Worm (Caenorhabditis elegans) whole organism, early embryonic: ENCODE results near the gene M110.7.

Experiments
- B0310.2 ChIP-seq: sonication (generic microtip); optimal IDR thresholded peaks from 2 replicates; lab custom pipeline; 2016; ENCODE audit warnings: mild to moderate bottlenecking, missing genetic modification characterization, missing compliant biosample characterization
- F13C5.2 ChIP-seq: sonication (generic microtip); optimal IDR thresholded peaks from 2 replicates; lab custom pipeline; 2017; ENCODE audit warnings: mild to moderate bottlenecking, missing genetic modification characterization, inconsistent platforms, missing compliant biosample characterization
- aly-1 ChIP-seq: sonication (generic microtip); optimal IDR thresholded peaks from 2 replicates; lab custom pipeline; 2016; ENCODE audit warnings: missing genetic modification characterization, missing compliant biosample characterization
- ama-1 ChIP-seq: fragments of 150-350 bp; optimal IDR thresholded peaks from 2 replicates; lab custom pipeline; 2014
- ceh-13 ChIP-seq: fragments of 200-800 bp; sonication (Bioruptor generic); optimal IDR thresholded peaks from 2 replicates; lab custom pipeline; 2018; ENCODE audit warnings: mild to moderate bottlenecking, missing genetic modification characterization, missing compliant biosample characterization
- ceh-36 ChIP-seq: sonication (generic microtip); optimal IDR thresholded peaks from 2 replicates; lab custom pipeline; 2016; ENCODE audit warnings: missing genetic modification characterization, inconsistent platforms, missing compliant biosample characterization
- ets-7 ChIP-seq: sonication (generic microtip); optimal IDR thresholded peaks from 2 replicates; lab custom pipeline; 2016; ENCODE audit warnings: missing genotype, missing genetic modification characterization, missing compliant biosample characterization
- flt-1 ChIP-seq: fragments of 200-800 bp; sonication (Bioruptor generic); IDR thresholded peaks from 2 replicates; pipeline ENCODE4 v1.3.6; 2022; ENCODE audit warnings: missing genetic modification characterization, missing compliant biosample characterization
- hmbx-1 ChIP-seq: sonication (generic microtip); optimal IDR thresholded peaks from 2 replicates; lab custom pipeline; 2016; ENCODE audit warnings: mild to moderate bottlenecking, missing genetic modification characterization, missing compliant biosample characterization
- hmg-4 ChIP-seq: fragments of 200-800 bp; sonication (Bioruptor generic); optimal IDR thresholded peaks from 2 replicates; lab custom pipeline; 2018; ENCODE audit warnings: mild to moderate bottlenecking, missing genetic modification characterization, missing compliant biosample characterization
- hnd-1 ChIP-seq: sonication (generic microtip); optimal IDR thresholded peaks from 2 replicates; lab custom pipeline; 2016; ENCODE audit warnings: missing genetic modification characterization, missing compliant biosample characterization
- pes-1 ChIP-seq: fragments of 200-800 bp; sonication (Bioruptor generic); IDR thresholded peaks from 2 replicates; pipeline ENCODE4 v1.3.6; 2022; ENCODE audit warnings: missing genetic modification reagents, missing genetic modification characterization, missing compliant biosample characterization
- scrt-1 ChIP-seq: fragments of 200-800 bp; sonication (Bioruptor generic); IDR thresholded peaks from 2 replicates; pipeline ENCODE4 v1.3.6; 2022; ENCODE audit warnings: missing genetic modification characterization, missing compliant biosample characterization
- sea-1 ChIP-seq: fragments of 200-800 bp; sonication (Bioruptor generic); conservative IDR thresholded peaks from 2 replicates; pipeline ENCODE4 v1.3.6; 2022; ENCODE audit warnings: missing genetic modification characterization, missing compliant biosample characterization
- tbx-11 ChIP-seq: fragments of 200-800 bp; sonication (Bioruptor generic); IDR thresholded peaks from 2 replicates; pipeline ENCODE4 v1.3.6; 2022; ENCODE audit warnings: missing genetic modification characterization, missing compliant biosample characterization
- tbx-37 ChIP-seq: fragments of 200-800 bp; sonication (Bioruptor generic); conservative IDR thresholded peaks from 2 replicates; pipeline ENCODE4 v1.3.6; 2022; ENCODE audit warnings: missing genetic modification reagents, missing genetic modification characterization, missing compliant biosample characterization
- tra-4 ChIP-seq: sonication (generic microtip); optimal IDR thresholded peaks from 2 replicates; lab custom pipeline; 2017; ENCODE audit warnings: missing genetic modification characterization, missing compliant biosample characterization

M110.7 gene

ce11 chrII:8199803-8200202 is 32.8 kb upstream of the M110.7 start:
- no peak for TF ChIP-seq F13C5.2 (tag; lab: Kevin White, UChicago)
- TF ChIP-seq hnd-1 (tag; lab: Kevin White, UChicago) = no peak
- no peak for TF ChIP-seq aly-1 (tag; lab: Kevin White, UChicago)
- TF ChIP-seq pes-1 (GFP tag; lab: Robert Waterston, UW) = no peak
- no peak for TF ChIP-seq tbx-11 (GFP tag; lab: Robert Waterston, UW)
- no peak for TF ChIP-seq ceh-36 (tag; lab: Kevin White, UChicago)
- TF ChIP-seq tra-4 (tag; lab: Kevin White, UChicago) = no peak
- no peak for TF ChIP-seq ets-7 (tag; lab: Kevin White, UChicago)
- TF ChIP-seq ama-1 (lab: Kevin White, UChicago) = no peak
- TF ChIP-seq scrt-1 = no peak
- TF ChIP-seq ceh-13 (GFP tag; lab: Kevin White, UChicago) = no peak
- no peak for TF ChIP-seq tbx-37
- no peak for TF ChIP-seq hmbx-1
- no peak for TF ChIP-seq B0310.2
- TF ChIP-seq flt-1 (GFP tag; lab: Robert Waterston, UW) = no peak
- no peak for TF ChIP-seq hmg-4 (GFP tag; lab: Kevin White, UChicago)
- TF ChIP-seq sea-1 = no peak

DNA sequence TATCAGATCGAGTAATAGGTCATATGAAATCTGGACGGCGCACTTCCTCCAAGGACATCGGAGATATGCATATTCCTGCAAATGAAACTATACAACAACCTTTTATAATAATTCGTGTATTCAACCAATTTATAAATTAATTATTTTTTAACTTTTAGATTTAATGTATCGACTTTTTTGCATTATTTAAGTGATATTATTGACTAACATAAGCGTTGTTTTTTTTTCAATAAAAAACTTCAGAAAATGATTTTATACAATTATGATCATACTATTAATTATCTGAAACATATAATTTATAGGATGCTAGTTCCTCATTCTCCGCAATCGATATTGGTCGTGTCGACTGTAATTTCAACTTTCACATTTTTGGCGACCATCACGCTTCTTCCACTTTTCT is 28.6 kb upstream of the M110.7 start, which contains the start of gene col-76:
TSS of gene col-76 (plus strand) at position 301 of the 400 bp plus-strand sequence.
- TF ChIP-seq ceh-13 (GFP tag; lab: Kevin White, UChicago) (no peak), sea-1 (no peak), ceh-36 (tag; lab: Kevin White, UChicago) (no peak), hmbx-1 (no peak), F13C5.2 (tag; lab: Kevin White, UChicago) (no peak), tbx-37 (no peak), aly-1 (tag; lab: Kevin White, UChicago) (no peak), hmg-4 (GFP tag; lab: Kevin White, UChicago) (no peak), flt-1 (GFP tag; lab: Robert Waterston, UW) (no peak), tra-4 (tag; lab: Kevin White, UChicago) (no peak), B0310.2 (no peak), pes-1 (GFP tag; lab: Robert Waterston, UW) (no peak), scrt-1 (no peak), hnd-1 (tag; lab: Kevin White, UChicago) (no peak)

DNA sequence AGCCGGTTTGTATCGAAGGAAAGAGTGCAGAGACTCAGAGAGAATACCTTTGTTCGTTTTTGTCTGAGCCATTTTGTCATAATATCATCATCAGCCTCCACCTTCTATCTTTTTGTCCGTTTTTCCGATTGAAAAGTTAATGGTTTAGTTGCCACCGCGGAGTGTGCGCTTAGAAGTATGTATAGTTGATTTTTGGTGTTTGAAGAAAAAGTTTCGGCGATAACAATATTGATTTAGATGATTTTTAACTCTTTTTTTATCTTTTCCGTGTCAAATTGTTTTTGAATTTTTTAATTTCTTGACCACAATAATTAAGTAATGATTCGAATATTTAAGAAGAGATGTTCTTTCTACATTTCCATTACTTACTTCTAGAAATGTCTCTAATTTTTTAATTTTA is 27.0 kb upstream of the M110.7 start:
- TF ChIP-seq hmbx-1 (no peak), tbx-11 (GFP tag; lab: Robert Waterston, UW) (no peak), tra-4 (tag; lab: Kevin White, UChicago) (no peak), hmg-4 (GFP tag; lab: Kevin White, UChicago) (no peak), flt-1 (GFP tag; lab: Robert Waterston, UW) (no peak), B0310.2 (no peak)

DNA sequence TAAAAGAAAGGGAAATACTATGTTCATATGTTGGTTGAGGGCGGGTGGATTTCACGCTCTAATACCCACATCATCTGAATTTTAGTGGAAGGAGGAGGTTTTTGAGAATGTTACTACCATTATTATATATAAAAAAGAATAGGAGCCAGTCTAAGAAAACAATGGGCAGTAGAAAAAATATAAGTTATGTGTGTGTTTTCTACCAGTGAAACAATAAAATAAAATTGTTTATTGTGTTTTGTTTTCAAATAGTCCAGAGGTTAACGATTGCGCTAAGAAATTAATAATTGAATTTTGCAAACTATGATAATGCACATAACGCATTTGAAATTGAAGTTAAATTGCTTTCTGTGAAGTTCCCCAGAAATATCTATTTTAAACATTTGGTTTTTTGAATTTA is 23.1 kb upstream of the M110.7 start, which contains the start of gene M110.8:
TSS of gene M110.8 (minus strand) at position 101 of the 400 bp plus-strand sequence.
- no peak for TF ChIP-seq ets-7 (tag; lab: Kevin White, UChicago)
- no peak for TF ChIP-seq hmbx-1
- TF ChIP-seq ama-1 (lab: Kevin White, UChicago) = no peak
- TF ChIP-seq hnd-1 (tag; lab: Kevin White, UChicago) = no peak

DNA sequence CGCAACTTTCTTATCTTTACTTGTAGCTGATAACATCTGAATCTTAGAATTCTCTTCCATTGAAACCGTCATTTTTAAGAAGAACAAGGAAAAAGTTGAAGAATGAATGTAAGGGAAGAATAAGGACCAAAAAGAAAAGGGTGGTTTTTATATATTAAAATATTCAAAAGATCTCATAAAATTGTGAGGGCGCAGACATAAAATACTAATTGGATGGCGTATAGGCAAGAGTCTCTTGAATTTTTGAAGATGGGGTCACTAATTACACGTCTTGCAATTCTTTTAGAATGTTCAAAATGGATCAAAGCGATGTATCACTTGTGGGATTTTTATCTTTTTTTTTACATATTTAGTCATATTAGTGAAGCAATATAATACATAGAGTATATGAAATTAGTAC is 19.9 kb upstream of the M110.7 start, which contains the start of gene twk-3:
TSS of gene twk-3 (minus strand) at position 101 of the 400 bp plus-strand sequence.
- no peak for TF ChIP-seq tra-4 (tag; lab: Kevin White, UChicago)
- no peak for TF ChIP-seq ceh-36 (tag; lab: Kevin White, UChicago)
- TF ChIP-seq aly-1 (tag; lab: Kevin White, UChicago) = no peak
- no peak for TF ChIP-seq flt-1 (GFP tag; lab: Robert Waterston, UW)
- no peak for TF ChIP-seq hmg-4 (GFP tag; lab: Kevin White, UChicago)
- TF ChIP-seq pes-1 (GFP tag; lab: Robert Waterston, UW) = no peak
- TF ChIP-seq ama-1 (lab: Kevin White, UChicago) = no peak
- TF ChIP-seq sea-1 = no peak
- no peak for TF ChIP-seq F13C5.2 (tag; lab: Kevin White, UChicago)
- no peak for TF ChIP-seq tbx-11 (GFP tag; lab: Robert Waterston, UW)
- no peak for TF ChIP-seq ets-7 (tag; lab: Kevin White, UChicago)
- no peak for TF ChIP-seq hnd-1 (tag; lab: Kevin White, UChicago)
- TF ChIP-seq ceh-13 (GFP tag; lab: Kevin White, UChicago) = no peak

- no peak for TF ChIP-seq ceh-36 (tag; lab: Kevin White, UChicago)
Observed at ce11 chrII:8214367-8214766, 18.2 kb upstream of the M110.7 start, which contains the start of gene M110.10. Gene M110.10, minus strand, starts transcription at chrII:8214467.

DNA sequence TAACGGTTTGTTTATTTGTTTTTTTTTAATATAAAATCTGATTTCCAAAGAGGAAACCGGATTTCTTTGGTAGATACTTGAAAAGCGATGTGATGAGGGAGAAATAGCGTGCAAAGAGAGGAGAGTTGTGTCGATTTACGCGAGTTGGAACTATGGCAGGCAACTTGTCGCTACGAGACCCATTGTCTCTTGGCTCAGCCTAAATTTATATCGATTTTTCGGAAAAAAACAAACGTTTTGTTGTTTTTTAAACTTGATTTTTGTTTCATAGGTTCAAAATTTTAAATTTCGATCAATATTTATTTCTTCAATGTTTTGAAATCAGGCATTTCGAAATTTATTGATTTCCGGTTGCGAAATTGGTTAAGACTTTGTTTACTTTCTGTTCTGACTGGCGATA is 16.2 kb upstream of the M110.7 start, which contains the start of gene M110.3:
TSS of gene M110.3 (minus strand) at position 184 of the 400 bp plus-strand sequence.
- TF ChIP-seq ets-7 (tag; lab: Kevin White, UChicago) (no peak), tbx-11 (GFP tag; lab: Robert Waterston, UW) (no peak), scrt-1 (no peak), ama-1 (lab: Kevin White, UChicago) (no peak)

- TF ChIP-seq tbx-37 (no peak), hmg-4 (GFP tag; lab: Kevin White, UChicago) (no peak), hnd-1 (tag; lab: Kevin White, UChicago) (no peak), scrt-1 (no peak), ceh-36 (tag; lab: Kevin White, UChicago) (no peak), hmbx-1 (no peak), pes-1 (GFP tag; lab: Robert Waterston, UW) (no peak), tra-4 (tag; lab: Kevin White, UChicago) (no peak), tbx-11 (GFP tag; lab: Robert Waterston, UW) (no peak), ets-7 (tag; lab: Kevin White, UChicago) (no peak), flt-1 (GFP tag; lab: Robert Waterston, UW) (no peak), aly-1 (tag; lab: Kevin White, UChicago) (no peak), B0310.2 (no peak), ceh-13 (GFP tag; lab: Kevin White, UChicago) (no peak), sea-1 (no peak), F13C5.2 (tag; lab: Kevin White, UChicago) (no peak), ama-1 (lab: Kevin White, UChicago) (no peak)
Observed at ce11 chrII:8216922-8217321, 15.7 kb upstream of the M110.7 start, which contains the start of gene ifg-1. Gene ifg-1, plus strand, starts transcription at chrII:8217222.
